Fruit fly (Drosophila melanogaster) whole organism, embryonic: Measurements from ENCODE around the gene Rab3GAP1.

ENCODE experiments used
- Ada2b ChIP-seq: fragments of 200-800 bp; sonication (Bioruptor generic); IDR thresholded peaks from 2 replicates; pipeline ENCODE4 v1.3.6; 2022; ENCODE audit warnings: missing biosample characterization, missing genetic modification characterization
- BtbVII ChIP-seq: fragments of 200-800 bp; sonication (Bioruptor generic); optimal IDR thresholded peaks from 3 replicates; lab custom pipeline; 2017; ENCODE audit warnings: missing biosample characterization, mild to moderate bottlenecking, missing genetic modification characterization
- C15 ChIP-seq: fragments of 200-800 bp; sonication (Bioruptor generic); IDR thresholded peaks from 3 replicates; pipeline ENCODE4 v1.3.6; 2022; ENCODE audit warnings: missing biosample characterization, missing genetic modification characterization
- CG11456 ChIP-seq: fragments of 200-800 bp; sonication (Bioruptor generic); IDR thresholded peaks from 3 replicates; pipeline ENCODE4 v1.3.6; 2022; ENCODE audit warnings: missing biosample characterization, missing genetic modification characterization
- CG12104 ChIP-seq: fragments of 200-800 bp; sonication (Bioruptor generic); optimal IDR thresholded peaks from 3 replicates; lab custom pipeline; 2016; ENCODE audit warnings: missing biosample characterization, missing genetic modification characterization
- CG12391 ChIP-seq: fragments of 200-800 bp; sonication (Bioruptor generic); optimal IDR thresholded peaks from 3 replicates; lab custom pipeline; 2018; ENCODE audit warnings: missing biosample characterization, mild to moderate bottlenecking, missing genetic modification characterization, moderate library complexity
- CG12659 ChIP-seq: fragments of 200-800 bp; sonication (Bioruptor generic); optimal IDR thresholded peaks from 3 replicates; lab custom pipeline; 2017; ENCODE audit warnings: mild to moderate bottlenecking, missing biosample characterization, missing genetic modification reagents, missing genetic modification characterization
- CG13296 ChIP-seq: fragments of 200-800 bp; sonication (Bioruptor generic); optimal IDR thresholded peaks from 3 replicates; lab custom pipeline; 2018; ENCODE audit warnings: missing biosample characterization, mild to moderate bottlenecking, missing genetic modification characterization
- CG16815 ChIP-seq: fragments of 200-800 bp; sonication (Bioruptor generic); optimal IDR thresholded peaks from 3 replicates; lab custom pipeline; 2017; ENCODE audit warnings: missing biosample characterization, mild to moderate bottlenecking, missing genetic modification characterization
- CG16863 ChIP-seq: fragments of 200-800 bp; sonication (Bioruptor generic); optimal IDR thresholded peaks from 3 replicates; lab custom pipeline; 2016; ENCODE audit warnings: missing biosample characterization, missing genetic modification characterization
- CG17328 ChIP-seq: fragments of 200-800 bp; sonication (Bioruptor generic); IDR thresholded peaks from 2 replicates; pipeline ENCODE4 v1.3.6; 2022; ENCODE audit warnings: missing biosample characterization, missing genetic modification characterization
- CG17568 ChIP-seq: fragments of 200-800 bp; sonication (Bioruptor generic); optimal IDR thresholded peaks from 2 replicates; lab custom pipeline; 2018; ENCODE audit warnings: missing biosample characterization, mild to moderate bottlenecking, missing genetic modification characterization, moderate library complexity
- CG17612 ChIP-seq: fragments of 200-800 bp; sonication (Bioruptor generic); IDR thresholded peaks from 2 replicates; pipeline ENCODE4 v1.3.6; 2022; ENCODE audit warnings: missing biosample characterization, missing genetic modification characterization
- CG1792 ChIP-seq: fragments of 200-800 bp; sonication (Bioruptor generic); optimal IDR thresholded peaks from 2 replicates; lab custom pipeline; 2016; ENCODE audit warnings: missing biosample characterization, missing genetic modification characterization
- CG18476 ChIP-seq: fragments of 200-800 bp; sonication (Bioruptor generic); optimal IDR thresholded peaks from 2 replicates; lab custom pipeline; 2016; ENCODE audit warnings: missing biosample characterization, mild to moderate bottlenecking, missing genetic modification characterization
- CG18619 ChIP-seq: fragments of 200-800 bp; sonication (Bioruptor generic); optimal IDR thresholded peaks from 3 replicates; lab custom pipeline; 2017; ENCODE audit warnings: missing biosample characterization, mild to moderate bottlenecking, missing genetic modification characterization
- CG2875 ChIP-seq: fragments of 200-800 bp; sonication (Bioruptor generic); optimal IDR thresholded peaks from 2 replicates; lab custom pipeline; 2017; ENCODE audit warnings: missing biosample characterization, mild to moderate bottlenecking, missing genetic modification characterization, missing genetic modification reagents
- CG34376 ChIP-seq: fragments of 200-800 bp; sonication (Bioruptor generic); optimal IDR thresholded peaks from 2 replicates; lab custom pipeline; 2018; ENCODE audit warnings: missing biosample characterization, mild to moderate bottlenecking, missing genetic modification characterization
- CG4282 ChIP-seq: fragments of 200-800 bp; sonication (Bioruptor generic); optimal IDR thresholded peaks from 2 replicates; lab custom pipeline; 2016; ENCODE audit warnings: missing biosample characterization, missing genetic modification characterization
- CG6689 ChIP-seq: fragments of 200-800 bp; sonication (Bioruptor generic); IDR thresholded peaks from 2 replicates; pipeline ENCODE4 v1.3.6; 2022; ENCODE audit warnings: missing biosample characterization, missing genetic modification characterization
- CG7357 ChIP-seq: fragments of 200-800 bp; sonication (Bioruptor generic); IDR thresholded peaks from 3 replicates; pipeline ENCODE4 v1.3.6; 2022; ENCODE audit warnings: missing biosample characterization, missing genetic modification characterization
- CG7372 ChIP-seq: fragments of 200-800 bp; sonication (Bioruptor generic); IDR thresholded peaks from 2 replicates; pipeline ENCODE4 v1.3.6; 2022; ENCODE audit warnings: missing biosample characterization, missing genetic modification characterization
- CG7786 ChIP-seq: fragments of 200-800 bp; sonication (Bioruptor generic); optimal IDR thresholded peaks from 2 replicates; lab custom pipeline; 2016; ENCODE audit warnings: missing biosample characterization, missing genetic modification characterization
- CG7839 ChIP-seq: fragments of 200-800 bp; sonication (Bioruptor generic); optimal IDR thresholded peaks from 3 replicates; lab custom pipeline; 2018; ENCODE audit warnings: missing biosample characterization, mild to moderate bottlenecking, missing genetic modification characterization, moderate library complexity
- CG7987 ChIP-seq: fragments of 200-800 bp; sonication (Bioruptor generic); optimal IDR thresholded peaks from 2 replicates; lab custom pipeline; 2018; ENCODE audit warnings: missing biosample characterization, mild to moderate bottlenecking, missing genetic modification characterization, moderate library complexity
- CG8290 ChIP-seq, 3 experiments: fragments of 200-800 bp; sonication (Bioruptor generic); optimal IDR thresholded peaks; 2 replicates each; lab custom pipeline; 2016 to 2019; ENCODE audit warnings: missing biosample characterization in 3 of 3, missing genetic modification characterization in 3 of 3, mild to moderate bottlenecking in 2 of 3, moderate library complexity in 1 of 3
- CTCF ChIP-seq: fragments of 200-800 bp; sonication (Bioruptor generic); optimal IDR thresholded peaks from 2 replicates; lab custom pipeline; 2017; ENCODE audit warnings: missing biosample characterization, mild to moderate bottlenecking, missing genetic modification characterization, moderate library complexity
- Camta ChIP-seq: fragments of 200-800 bp; sonication (Bioruptor generic); optimal IDR thresholded peaks from 2 replicates; lab custom pipeline; 2016; ENCODE audit warnings: missing biosample characterization, missing genetic modification characterization
- Drgx ChIP-seq: fragments of 200-800 bp; sonication (Bioruptor generic); IDR thresholded peaks from 2 replicates; pipeline ENCODE4 v1.3.6; 2022; ENCODE audit warnings: missing biosample characterization, missing genetic modification characterization
- Ets97D ChIP-seq: fragments of 200-800 bp; sonication (Bioruptor generic); optimal IDR thresholded peaks from 3 replicates; lab custom pipeline; 2016; ENCODE audit warnings: missing biosample characterization, missing genetic modification characterization
- Lhr ChIP-seq: fragments of 200-800 bp; sonication (Bioruptor generic); optimal IDR thresholded peaks from 3 replicates; lab custom pipeline; 2017; ENCODE audit warnings: mild to moderate bottlenecking, missing biosample characterization, missing genetic modification reagents, missing genetic modification characterization
- Oli ChIP-seq: fragments of 200-800 bp; sonication (Bioruptor generic); optimal IDR thresholded peaks from 2 replicates; lab custom pipeline; 2018; ENCODE audit warnings: missing biosample characterization, mild to moderate bottlenecking, missing genetic modification characterization, moderate library complexity
- Ptx1 ChIP-seq: fragments of 200-800 bp; sonication (Bioruptor generic); IDR thresholded peaks from 2 replicates; pipeline ENCODE4 v1.3.6; 2022; ENCODE audit warnings: missing biosample characterization, missing genetic modification characterization
- Taf1 ChIP-seq: fragments of 200-800 bp; sonication (Bioruptor generic); IDR thresholded peaks from 2 replicates; pipeline ENCODE4 v1.3.6; 2022; ENCODE audit warnings: missing biosample characterization, missing genetic modification characterization
- btn ChIP-seq: fragments of 200-800 bp; sonication (Bioruptor generic); optimal IDR thresholded peaks from 2 replicates; lab custom pipeline; 2016; ENCODE audit warnings: missing biosample characterization, missing genetic modification characterization
- cad ChIP-seq: fragments of >200 bp; optimal IDR thresholded peaks from 2 replicates; lab custom pipeline; 2017; ENCODE audit warnings: missing biosample characterization, missing genetic modification characterization
- cas ChIP-seq: fragments of 200-800 bp; sonication (Bioruptor generic); IDR thresholded peaks from 2 replicates; pipeline ENCODE4 v1.3.6; 2022; ENCODE audit warnings: missing biosample characterization, missing genetic modification characterization
- chm ChIP-seq: fragments of 200-800 bp; sonication (Bioruptor generic); IDR thresholded peaks from 2 replicates; pipeline ENCODE4 v1.3.6; 2022; ENCODE audit warnings: missing biosample characterization, missing genetic modification characterization
- exex ChIP-seq: fragments of 200-800 bp; sonication (Bioruptor generic); optimal IDR thresholded peaks from 4 replicates; lab custom pipeline; 2018; ENCODE audit warnings: missing biosample characterization, mild to moderate bottlenecking, missing genetic modification characterization, moderate library complexity
- eyg ChIP-seq: fragments of 200-800 bp; sonication (Bioruptor generic); optimal IDR thresholded peaks from 3 replicates; lab custom pipeline; 2016; ENCODE audit warnings: missing biosample characterization, missing genetic modification characterization
- fu2 ChIP-seq: fragments of 200-800 bp; sonication (Bioruptor generic); optimal IDR thresholded peaks from 2 replicates; lab custom pipeline; 2016; ENCODE audit warnings: missing biosample characterization, missing genetic modification characterization
- luna ChIP-seq: fragments of 200-800 bp; sonication (Bioruptor generic); optimal IDR thresholded peaks from 2 replicates; lab custom pipeline; 2016; ENCODE audit warnings: missing biosample characterization, missing genetic modification characterization
- nmo ChIP-seq: fragments of 200-800 bp; sonication (Bioruptor generic); optimal IDR thresholded peaks from 2 replicates; lab custom pipeline; 2018; ENCODE audit warnings: missing biosample characterization, mild to moderate bottlenecking, missing genetic modification characterization, moderate library complexity
- pum ChIP-seq: fragments of 200-800 bp; sonication (Bioruptor generic); optimal IDR thresholded peaks from 2 replicates; lab custom pipeline; 2016; ENCODE audit warnings: missing biosample characterization, missing genetic modification characterization
- row ChIP-seq: fragments of 200-800 bp; sonication (Bioruptor generic); IDR thresholded peaks from 3 replicates; pipeline ENCODE4 v1.3.6; 2022; ENCODE audit warnings: missing biosample characterization, missing genetic modification characterization
- so ChIP-seq: fragments of 200-800 bp; sonication (Bioruptor generic); IDR thresholded peaks from 3 replicates; pipeline ENCODE4 v1.3.6; 2022; ENCODE audit warnings: missing biosample characterization, missing genetic modification characterization
- sug ChIP-seq: fragments of 200-800 bp; optimal IDR thresholded peaks from 2 replicates; lab custom pipeline; 2019; ENCODE audit warnings: missing biosample characterization, mild to moderate bottlenecking, missing genetic modification characterization, moderate library complexity
- tll ChIP-seq, 2 experiments: fragments of 200-800 bp in 1 of 2; fragments of >200 bp in 1 of 2; sonication (Bioruptor generic) in 1 of 2; optimal IDR thresholded peaks; 2 replicates each; lab custom pipeline; 2017 to 2019; ENCODE audit warnings: missing biosample characterization in 2 of 2, missing genetic modification characterization in 2 of 2, mild to moderate bottlenecking in 1 of 2, moderate library complexity in 1 of 2
- wdn ChIP-seq: fragments of 200-800 bp; sonication (Bioruptor generic); IDR thresholded peaks from 2 replicates; pipeline ENCODE4 v1.3.6; 2022; ENCODE audit warnings: missing biosample characterization, missing genetic modification characterization
- zf30C ChIP-seq: fragments of 200-800 bp; sonication (Bioruptor generic); optimal IDR thresholded peaks from 3 replicates; lab custom pipeline; 2018; ENCODE audit warnings: missing biosample characterization, mild to moderate bottlenecking, missing genetic modification characterization

Rab3GAP1 gene

DNA sequence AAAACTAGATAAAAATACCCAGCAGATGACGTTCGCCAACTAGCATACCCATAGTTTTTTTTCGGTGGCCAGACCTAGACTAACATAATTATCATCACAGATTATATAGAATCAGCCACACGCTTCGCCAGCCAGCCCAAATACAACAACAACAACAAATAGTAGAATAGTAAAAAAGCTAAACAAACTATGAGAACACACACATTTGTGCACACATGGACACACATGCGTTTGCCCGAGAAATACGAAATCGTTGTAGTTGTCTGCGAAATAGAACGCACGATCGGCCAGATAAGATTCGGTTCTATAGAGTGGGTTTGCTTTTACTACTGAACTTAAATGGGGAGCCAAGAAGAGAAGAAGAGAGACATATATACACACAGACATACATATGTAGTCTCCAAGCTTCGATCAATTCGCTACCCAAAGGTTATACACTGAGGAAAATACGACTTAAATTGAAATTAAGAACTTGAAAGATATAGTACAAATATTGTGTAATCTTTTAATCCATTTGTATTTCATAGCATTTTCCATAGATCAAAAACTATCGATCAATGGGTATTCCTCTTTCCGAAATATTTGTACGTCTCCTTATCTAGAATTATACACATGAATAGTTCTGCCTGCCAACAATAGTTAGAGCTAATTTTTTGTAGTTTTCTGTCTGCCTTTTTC, 17.0 kb upstream of the Rab3GAP1 start (continued):
- TF ChIP-seq CG7372 (GFP tag; lab: Robert Waterston, UW) (0 out of 2 replicates have a peak, but pooled peaks have one; percentile 32), Camta (GFP tag; lab: Kevin White, UChicago) (peak; percentile 27), Ets97D (GFP tag; lab: Kevin White, UChicago) (no peak), cad (GFP tag; lab: Kevin White, UChicago) (no peak), CG7357 (GFP tag; lab: Robert Waterston, UW) (peak; percentile 44; the same call in 2 of the 3 replicates), cas (GFP tag; lab: Robert Waterston, UW) (peak; percentile 59; the same call in 1 of the 2 replicates), CG16863 (GFP tag; lab: Kevin White, UChicago) (peak; percentile 36), CG2875 (GFP tag; lab: Kevin White, UChicago) (no peak), CG6689 (GFP tag; lab: Robert Waterston, UW) (no peak), zf30C (peak; percentile 43), pum (no peak), CG7786 (peak; percentile 67), CG13296 (peak; percentile 53), CG11456 (GFP tag; lab: Robert Waterston, UW) (peak; percentile 73), CG17328 (GFP tag; lab: Robert Waterston, UW) (0 out of 2 replicates have a peak, but pooled peaks have one; percentile 17), C15 (GFP tag; lab: Robert Waterston, UW) (0 out of 3 replicates have a peak, but pooled peaks have one; percentile 4), Taf1 (peak; percentile 74), CG34376 (GFP tag; lab: Kevin White, UChicago) (peak; percentile 84), CG8290 (GFP tag; optimal IDR thresholded peaks at IDR 0.05; lab: Kevin White, UChicago) (no peak), CG8290 (tag; optimal IDR thresholded peaks at IDR 0.05; lab: Kevin White, UChicago) (peak in 1 of 2 experiments; percentile 56), Ptx1 (GFP tag; lab: Robert Waterston, UW) (peak; percentile 62; the same call in 1 of the 2 replicates), Lhr (no peak), luna (GFP tag; lab: Kevin White, UChicago) (no peak), CG12391 (peak; percentile 59), CG18476 (peak; percentile 17), nmo (GFP tag; lab: Kevin White, UChicago) (peak; percentile 13), btn (GFP tag; lab: Kevin White, UChicago) (no peak), CG18619 (peak; percentile 56), CG12104 (peak; percentile 17), exex (tag; lab: Kevin White, UChicago) (peak; percentile 88), BtbVII (GFP tag; lab: Kevin White, UChicago) (peak; percentile 57), Ada2b (GFP tag; lab: Robert Waterston, UW) (peak; percentile 67), CG7839 (peak; percentile 64), tll (GFP tag; optimal IDR thresholded peaks at IDR 0.05; lab: Kevin White, UChicago) (no peak), wdn (peak; percentile 44; the same call in 1 of the 2 replicates), CG17612 (GFP tag; lab: Robert Waterston, UW) (no peak), CG17568 (GFP tag; lab: Kevin White, UChicago) (peak; percentile 62), row (peak; percentile 73), Drgx (GFP tag; lab: Robert Waterston, UW) (no peak), CG16815 (peak; percentile 38), so (GFP tag; lab: Robert Waterston, UW) (peak; percentile 28; the same call in 1 of the 3 replicates), CTCF (GFP tag; lab: Kevin White, UChicago) (no peak), chm (GFP tag; lab: Robert Waterston, UW) (0 out of 2 replicates have a peak, but pooled peaks have one; percentile 44), fu2 (GFP tag; lab: Kevin White, UChicago) (peak; percentile 49), CG7987 (GFP tag; lab: Kevin White, UChicago) (peak; percentile 18), CG1792 (peak; percentile 50), CG12659 (GFP tag; lab: Kevin White, UChicago) (peak; percentile 55), CG4282 (GFP tag; lab: Kevin White, UChicago) (no peak), sug (peak; percentile 90), Oli (tag; lab: Kevin White, UChicago) (peak; percentile 44), eyg (peak; percentile 50)
